Fruit fly (Drosophila melanogaster): ENCODE data around the gene CG4860.
A peak's percentile ranks its signal among the peaks of the same experiment; 100 is the strongest.

Gene CG4860

DNA sequence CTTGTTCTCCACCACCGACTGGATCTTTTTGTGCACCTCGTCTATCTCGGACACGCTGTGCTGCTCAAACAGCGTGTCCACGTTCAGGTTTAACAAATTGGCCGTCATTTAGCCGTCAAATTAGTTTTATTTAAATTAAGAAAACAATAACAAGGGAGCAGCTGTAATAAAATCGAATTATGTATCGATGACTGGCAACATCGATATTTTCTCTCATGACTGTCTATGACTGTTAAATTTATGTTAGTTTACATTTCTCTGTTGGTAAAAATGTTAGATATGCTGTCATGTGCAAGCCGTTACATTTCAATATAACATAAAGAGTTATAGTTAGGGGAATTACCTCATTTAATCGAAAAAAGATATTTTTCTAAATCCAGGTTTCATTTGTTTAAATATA lies 1.8 kb downstream of the CG4860 start, which contains the start of gene Cog1 (continued):
- no peak for TF ChIP-seq tll (GFP tag; optimal IDR thresholded peaks at IDR 0.05)
- no peak for TF ChIP-seq CG6689 (GFP tag; IDR thresholded peaks at IDR 0.05)
- peak; percentile 72 for TF ChIP-seq BEAF-32 (GFP tag; optimal IDR thresholded peaks at IDR 0.05)
- TF ChIP-seq Myb (GFP tag; optimal IDR thresholded peaks at IDR 0.05): peak; percentile 72
- TF ChIP-seq Hmx (GFP tag; optimal IDR thresholded peaks at IDR 0.05): no peak
- no peak for TF ChIP-seq nmo (GFP tag; optimal IDR thresholded peaks at IDR 0.05)
- no peak for TF ChIP-seq CG13624 (GFP tag; optimal IDR thresholded peaks at IDR 0.05)
- no peak for TF ChIP-seq CG32767 (GFP tag; IDR thresholded peaks at IDR 0.05)
- no peak for TF ChIP-seq CG31441 (GFP tag; IDR thresholded peaks at IDR 0.05)
- no peak for TF ChIP-seq z (GFP tag; IDR thresholded peaks at IDR 0.05)
- TF ChIP-seq knrl (GFP tag; IDR thresholded peaks at IDR 0.05; ENCODE audit: partially characterized antibody): peak; percentile 55; the same call in 2 of the 3 replicates
- peak; percentile 71 for TF ChIP-seq CG6791 (GFP tag; IDR thresholded peaks at IDR 0.05; ENCODE audit: partially characterized antibody)
- no peak for TF ChIP-seq ara (GFP tag; IDR thresholded peaks at IDR 0.05)
- TF ChIP-seq Sox102F (GFP tag; optimal IDR thresholded peaks at IDR 0.05): no peak
- TF ChIP-seq PHDP (tag; optimal IDR thresholded peaks at IDR 0.05): no peak
- no peak for TF ChIP-seq CG10979 (tag; optimal IDR thresholded peaks at IDR 0.05)
- TF ChIP-seq bab2 (GFP tag; optimal IDR thresholded peaks at IDR 0.05): no peak
- TF ChIP-seq pnt (GFP tag; optimal IDR thresholded peaks at IDR 0.05): no peak
- TF ChIP-seq fru (optimal IDR thresholded peaks at IDR 0.05): no peak
- TF ChIP-seq Side (GFP tag; optimal IDR thresholded peaks at IDR 0.05): no peak
- no peak for TF ChIP-seq CG11093 (GFP tag; IDR thresholded peaks at IDR 0.05)
- peak; percentile 53 for TF ChIP-seq vnd (GFP tag; IDR thresholded peaks at IDR 0.05; ENCODE audit: partially characterized antibody)
- no peak for TF ChIP-seq Eip74EF (GFP tag; optimal IDR thresholded peaks at IDR 0.05)
- no peak for TF ChIP-seq CG2889 (GFP tag; IDR thresholded peaks at IDR 0.05)
- TF ChIP-seq toy (GFP tag; IDR thresholded peaks at IDR 0.05): no peak
- no peak for TF ChIP-seq eyg (GFP tag; optimal IDR thresholded peaks at IDR 0.05)
- no peak for TF ChIP-seq pho (GFP tag; optimal IDR thresholded peaks at IDR 0.05)
- no peak for TF ChIP-seq Sox100B (GFP tag; optimal IDR thresholded peaks at IDR 0.05)
- no peak for TF ChIP-seq slou (GFP tag; optimal IDR thresholded peaks at IDR 0.05)
- TF ChIP-seq Ssrp (tag; optimal IDR thresholded peaks at IDR 0.05): no peak
- peak; percentile 39; the same call in 2 of the 3 replicates for TF ChIP-seq CG7963 (GFP tag; IDR thresholded peaks at IDR 0.05; ENCODE audit: partially characterized antibody)
- TF ChIP-seq CG3065 (GFP tag; optimal IDR thresholded peaks at IDR 0.05): no peak
- TF ChIP-seq CG5245 (GFP tag; optimal IDR thresholded peaks at IDR 0.05): no peak
- TF ChIP-seq seq (GFP tag; IDR thresholded peaks at IDR 0.05): no peak
- no peak for TF ChIP-seq CG18599 (GFP tag; optimal IDR thresholded peaks at IDR 0.05)
- TF ChIP-seq Mrtf (GFP tag; IDR thresholded peaks at IDR 0.05): no peak
- TF ChIP-seq CG10209 (GFP tag; optimal IDR thresholded peaks at IDR 0.05): no peak
- TF ChIP-seq CG7357 (GFP tag; IDR thresholded peaks at IDR 0.05): no peak
- no peak for TF ChIP-seq CG12219 (GFP tag; optimal IDR thresholded peaks at IDR 0.05)
- no peak for TF ChIP-seq onecut (GFP tag; IDR thresholded peaks at IDR 0.05)
- no peak for TF ChIP-seq sim (GFP tag; IDR thresholded peaks at IDR 0.05)
- no peak for TF ChIP-seq cwo (GFP tag; optimal IDR thresholded peaks at IDR 0.05)
- TF ChIP-seq Chrac-16 (GFP tag; optimal IDR thresholded peaks at IDR 0.05): no peak
- no peak for TF ChIP-seq C15 (GFP tag; IDR thresholded peaks at IDR 0.05)
- no peak for TF ChIP-seq CG10462 (GFP tag; optimal IDR thresholded peaks at IDR 0.05)
- no peak for TF ChIP-seq Gsc (GFP tag; IDR thresholded peaks at IDR 0.05)
- TF ChIP-seq CG8478 (optimal IDR thresholded peaks at IDR 0.05): no peak
- no peak for TF ChIP-seq CG12236 (GFP tag; optimal IDR thresholded peaks at IDR 0.05)
- TF ChIP-seq CG1233 (GFP tag; optimal IDR thresholded peaks at IDR 0.05): no peak
- no peak for TF ChIP-seq CG3838 (GFP tag; optimal IDR thresholded peaks at IDR 0.05)
- TF ChIP-seq Dref (GFP tag; IDR thresholded peaks at IDR 0.05): peak; percentile 74
- no peak for TF ChIP-seq Neu2 (GFP tag; optimal IDR thresholded peaks at IDR 0.05; ENCODE audit: borderline replicate concordance)

All from whole organism, embryonic.